Worm (Caenorhabditis elegans) whole organism, young adult: ENCODE data around the gene sra-37.

Source experiments
- F22D6.2 ChIP-seq: sonication (generic microtip); optimal IDR thresholded peaks from 2 replicates; lab custom pipeline; 2016; ENCODE audit warnings: mild to moderate bottlenecking, missing genetic modification characterization, missing compliant biosample characterization
- F33H1.4 ChIP-seq: fragments of 200-800 bp; sonication (Bioruptor generic); IDR thresholded peaks from 2 replicates; pipeline ENCODE4 v1.3.6; 2022; ENCODE audit warnings: missing genetic modification reagents, missing genetic modification characterization, missing compliant biosample characterization
- F39B2.1 ChIP-seq: fragments of 200-800 bp; sonication (Bioruptor generic); IDR thresholded peaks from 2 replicates; pipeline ENCODE4 v1.3.6; 2022; ENCODE audit warnings: missing genetic modification reagents, missing genetic modification characterization, missing compliant biosample characterization
- F55B11.4 ChIP-seq: sonication (generic microtip); optimal IDR thresholded peaks from 2 replicates; lab custom pipeline; 2016; ENCODE audit warnings: missing compliant biosample characterization, missing genetic modification characterization, borderline replicate concordance; ENCODE audit not compliant: insufficient read depth
- Y56A3A.18 ChIP-seq: fragments of 200-800 bp; sonication (Bioruptor generic); IDR thresholded peaks from 2 replicates; pipeline ENCODE4 v1.3.6; 2022; ENCODE audit warnings: missing genetic modification reagents, missing genetic modification characterization, missing compliant biosample characterization
- Y67H2A.10 ChIP-seq: fragments of 200-800 bp; sonication (Bioruptor generic); conservative IDR thresholded peaks from 2 replicates; pipeline ENCODE4 v1.3.6; 2022; ENCODE audit warnings: missing genetic modification reagents, missing genetic modification characterization, missing compliant biosample characterization
- ama-1 ChIP-seq, 3 experiments: fragments of 150-350 bp in 1 of 3; sonication (generic microtip) in 2 of 3; optimal IDR thresholded peaks; 2 replicates each; lab custom pipeline; 2014 to 2018; ENCODE audit warnings: missing biosample characterization in 2 of 3, missing genetic modification characterization in 2 of 3, missing genetic modification reagents in 2 of 3
- aptf-3 ChIP-seq: fragments of 200-800 bp; sonication (Bioruptor generic); IDR thresholded peaks from 2 replicates; pipeline ENCODE4 v1.3.6; 2022; ENCODE audit warnings: missing genetic modification characterization, missing compliant biosample characterization
- atf-7 ChIP-seq: sonication (generic microtip); optimal IDR thresholded peaks from 2 replicates; lab custom pipeline; 2017; ENCODE audit warnings: mild to moderate bottlenecking, missing genetic modification characterization, missing compliant biosample characterization
- athp-1 ChIP-seq: sonication (generic microtip); optimal IDR thresholded peaks from 2 replicates; lab custom pipeline; 2017; ENCODE audit warnings: mild to moderate bottlenecking, missing genetic modification characterization, missing compliant biosample characterization
- attf-3 ChIP-seq: fragments of 200-800 bp; sonication (Bioruptor generic); conservative IDR thresholded peaks from 2 replicates; pipeline ENCODE4 v1.3.6; 2022; ENCODE audit warnings: missing genetic modification reagents, missing genetic modification characterization, missing compliant biosample characterization
- attf-5 ChIP-seq: fragments of 200-800 bp; sonication (Bioruptor generic); optimal IDR thresholded peaks from 2 replicates; lab custom pipeline; 2018; ENCODE audit warnings: mild to moderate bottlenecking, missing genetic modification characterization, missing compliant biosample characterization
- attf-6 ChIP-seq: fragments of 200-800 bp; sonication (Bioruptor generic); IDR thresholded peaks from 2 replicates; pipeline ENCODE4 v1.3.6; 2022; ENCODE audit warnings: missing genetic modification reagents, missing genetic modification characterization, missing compliant biosample characterization
- bed-2 ChIP-seq: fragments of 200-800 bp; sonication (Bioruptor generic); IDR thresholded peaks from 2 replicates; pipeline ENCODE4 v1.3.6; 2022; ENCODE audit warnings: missing genetic modification reagents, missing genetic modification characterization, missing compliant biosample characterization
- ccch-3 ChIP-seq: fragments of 200-800 bp; sonication (Bioruptor generic); optimal IDR thresholded peaks from 2 replicates; lab custom pipeline; 2018; ENCODE audit warnings: mild to moderate bottlenecking, missing genetic modification characterization, missing compliant biosample characterization
- cebp-1 ChIP-seq, 2 experiments: fragments of 200-800 bp in 1 of 2; sonication (Bioruptor generic) in 1 of 2; sonication (generic microtip) in 1 of 2; IDR thresholded peaks in 1 of 2; optimal IDR thresholded peaks in 1 of 2; 2 replicates each; pipeline versions ENCODE4 v1.3.6 to Lab custom; 2017 to 2022; ENCODE audit warnings: missing compliant biosample characterization in 2 of 2, missing genetic modification characterization in 2 of 2, mild to moderate bottlenecking in 1 of 2, missing genetic modification reagents in 1 of 2, moderate library complexity in 1 of 2
- ceh-100 ChIP-seq: fragments of 200-800 bp; sonication (Bioruptor generic); IDR thresholded peaks from 2 replicates; pipeline ENCODE4 v1.3.6; 2022; ENCODE audit warnings: missing genetic modification reagents, missing genetic modification characterization, missing compliant biosample characterization
- die-1 ChIP-seq: sonication (generic microtip); optimal IDR thresholded peaks from 2 replicates; lab custom pipeline; 2016; ENCODE audit warnings: missing genotype, mild to moderate bottlenecking, missing genetic modification characterization, missing compliant biosample characterization
- dpl-1 ChIP-seq: fragments of 150-350 bp; optimal IDR thresholded peaks from 2 replicates; lab custom pipeline; 2014; ENCODE audit warnings: missing biosample characterization, missing genetic modification reagents, missing genetic modification characterization
- efl-1 ChIP-seq: fragments of 150-350 bp; optimal IDR thresholded peaks from 2 replicates; lab custom pipeline; 2014; ENCODE audit warnings: missing biosample characterization, missing genetic modification reagents, missing genetic modification characterization
- egl-44 ChIP-seq: fragments of 200-800 bp; sonication (Bioruptor generic); IDR thresholded peaks from 2 replicates; pipeline ENCODE4 v1.3.6; 2022; ENCODE audit warnings: missing genetic modification reagents, missing genetic modification characterization, missing compliant biosample characterization
- hmg-1.2 ChIP-seq: fragments of 200-800 bp; sonication (Bioruptor generic); IDR thresholded peaks from 2 replicates; pipeline ENCODE4 v1.3.6; 2022; ENCODE audit warnings: missing genetic modification reagents, missing genetic modification characterization, missing compliant biosample characterization
- lag-1 ChIP-seq: fragments of 200-800 bp; sonication (Bioruptor generic); IDR thresholded peaks from 2 replicates; pipeline ENCODE4 v1.3.6; 2022; ENCODE audit warnings: missing genetic modification reagents, missing genetic modification characterization, missing compliant biosample characterization
- lin-54 ChIP-seq: fragments of 200-800 bp; sonication (Bioruptor generic); optimal IDR thresholded peaks from 2 replicates; lab custom pipeline; 2018; ENCODE audit warnings: mild to moderate bottlenecking, missing genetic modification characterization, missing compliant biosample characterization
- lsl-1 ChIP-seq: fragments of 200-800 bp; sonication (Bioruptor generic); optimal IDR thresholded peaks from 2 replicates; lab custom pipeline; 2018; ENCODE audit warnings: mild to moderate bottlenecking, missing genetic modification characterization, moderate library complexity, missing compliant biosample characterization
- madf-3 ChIP-seq: fragments of 200-800 bp; sonication (Bioruptor generic); IDR thresholded peaks from 2 replicates; pipeline ENCODE4 v1.3.6; 2022; ENCODE audit warnings: missing genetic modification reagents, missing genetic modification characterization, missing compliant biosample characterization
- madf-8 ChIP-seq: fragments of 200-800 bp; sonication (Bioruptor generic); conservative IDR thresholded peaks from 2 replicates; pipeline ENCODE4 v1.3.6; 2022; ENCODE audit warnings: missing genetic modification reagents, missing genetic modification characterization, missing compliant biosample characterization
- mes-4 ChIP-seq: sonication (generic microtip); optimal IDR thresholded peaks from 2 replicates; lab custom pipeline; 2016; ENCODE audit warnings: missing genotype, missing genetic modification characterization, missing compliant biosample characterization
- mxl-1 ChIP-seq: sonication (generic microtip); optimal IDR thresholded peaks from 2 replicates; lab custom pipeline; 2016; ENCODE audit warnings: missing genetic modification characterization, missing compliant biosample characterization
- nfya-2 ChIP-seq: fragments of 200-800 bp; sonication (Bioruptor generic); IDR thresholded peaks from 2 replicates; pipeline ENCODE4 v1.3.6; 2022; ENCODE audit warnings: missing genetic modification reagents, missing genetic modification characterization, missing compliant biosample characterization
- pbrm-1 ChIP-seq: fragments of 200-800 bp; sonication (Bioruptor generic); IDR thresholded peaks from 2 replicates; pipeline ENCODE4 v1.3.6; 2022; ENCODE audit warnings: missing genetic modification reagents, missing genetic modification characterization, missing compliant biosample characterization
- rcor-1 ChIP-seq: fragments of 200-800 bp; sonication (Bioruptor generic); IDR thresholded peaks from 2 replicates; pipeline ENCODE4 v1.3.6; 2022; ENCODE audit warnings: missing genetic modification reagents, missing genetic modification characterization, missing compliant biosample characterization
- rec-8 ChIP-seq, 2 experiments: sonication (generic microtip); optimal IDR thresholded peaks; 2 replicates each; lab custom pipeline; 2016; ENCODE audit warnings: mild to moderate bottlenecking in 2 of 2, missing genetic modification characterization in 2 of 2, missing genetic modification reagents in 2 of 2, missing genotype in 2 of 2, missing biosample characterization in 1 of 2, missing compliant biosample characterization in 1 of 2, moderate library complexity in 1 of 2
- repo-1 ChIP-seq: sonication (generic microtip); optimal IDR thresholded peaks from 2 replicates; lab custom pipeline; 2017; ENCODE audit warnings: mild to moderate bottlenecking, missing genetic modification characterization, missing compliant biosample characterization
- sdz-38 ChIP-seq: sonication (generic microtip); optimal IDR thresholded peaks from 2 replicates; lab custom pipeline; 2016; ENCODE audit warnings: missing genotype, missing genetic modification characterization, missing compliant biosample characterization
- snpc-3.4 ChIP-seq: sonication (generic microtip); optimal IDR thresholded peaks from 2 replicates; lab custom pipeline; 2017; ENCODE audit warnings: missing genetic modification characterization, mild to moderate bottlenecking, missing compliant biosample characterization, antibody characterized with exemption, moderate library complexity, missing genotype, missing genetic modification reagents
- snpc-4 ChIP-seq, 5 experiments: fragments of 150-350 bp in 1 of 5; sonication (generic microtip) in 4 of 5; optimal IDR thresholded peaks; 2 replicates each; lab custom pipeline; 2014 to 2018; ENCODE audit warnings: missing genetic modification characterization in 5 of 5, missing biosample characterization in 3 of 5, antibody characterized with exemption in 2 of 5, mild to moderate bottlenecking in 2 of 5, missing compliant biosample characterization in 2 of 5, missing genotype in 2 of 5, moderate library complexity in 2 of 5, missing genetic modification reagents in 1 of 5
- sptf-2 ChIP-seq: fragments of 200-800 bp; sonication (Bioruptor generic); optimal IDR thresholded peaks from 2 replicates; lab custom pipeline; 2018; ENCODE audit warnings: mild to moderate bottlenecking, missing genetic modification characterization, missing compliant biosample characterization
- unc-62 ChIP-seq: fragments of 150-350 bp; optimal IDR thresholded peaks from 2 replicates; lab custom pipeline; 2014; ENCODE audit warnings: missing biosample characterization, missing genetic modification reagents, missing genetic modification characterization
- zim-3 ChIP-seq: sonication (generic microtip); optimal IDR thresholded peaks from 2 replicates; lab custom pipeline; 2017; ENCODE audit warnings: mild to moderate bottlenecking, missing genetic modification characterization, moderate library complexity, missing compliant biosample characterization

The sra-37 gene

DNA sequence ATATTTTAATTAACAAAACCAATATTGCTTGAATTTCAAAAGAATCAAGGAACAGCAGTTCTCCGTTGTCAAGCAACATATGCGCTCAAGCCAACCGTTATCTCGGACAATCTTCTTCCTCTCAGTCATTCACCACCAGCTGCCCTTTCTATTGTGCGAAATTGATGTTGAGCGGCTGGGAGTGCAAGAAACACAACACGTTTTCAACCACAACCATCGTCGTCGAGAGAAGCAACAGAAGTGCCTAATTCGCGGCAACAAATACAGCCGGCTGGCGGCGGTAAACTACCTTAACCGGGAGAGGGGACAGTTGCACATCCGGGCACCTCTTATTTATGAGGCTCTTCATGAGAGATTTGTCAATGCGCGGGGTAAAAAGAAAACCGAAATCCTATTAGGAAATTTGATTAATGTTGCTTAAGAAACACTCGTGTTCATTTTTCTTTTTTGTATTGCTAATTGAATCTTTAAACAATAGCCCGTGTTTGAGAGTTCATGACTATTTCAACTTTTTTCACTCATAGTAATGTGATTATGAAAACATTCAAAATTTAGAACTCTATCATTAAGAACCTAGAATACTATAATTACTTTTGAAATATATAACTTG lies 11.3 kb downstream of the sra-37 start:
- no peak for TF ChIP-seq ccch-3 (GFP tag; lab: Kevin White, UChicago)
- no peak for TF ChIP-seq hmg-1.2 (GFP tag; lab: Robert Waterston, UW)
- no peak for TF ChIP-seq attf-6 (GFP tag; lab: Robert Waterston, UW)
- no peak for TF ChIP-seq unc-62 (GFP tag; lab: Kevin White, UChicago)
- no peak for TF ChIP-seq repo-1
- TF ChIP-seq attf-3 (GFP tag; lab: Robert Waterston, UW), result no peak
- no peak for TF ChIP-seq madf-3 (GFP tag; lab: Robert Waterston, UW)
- TF ChIP-seq aptf-3 (GFP tag; lab: Robert Waterston, UW), result no peak
- TF ChIP-seq mes-4, result no peak
- TF ChIP-seq attf-5, result no peak

DNA sequence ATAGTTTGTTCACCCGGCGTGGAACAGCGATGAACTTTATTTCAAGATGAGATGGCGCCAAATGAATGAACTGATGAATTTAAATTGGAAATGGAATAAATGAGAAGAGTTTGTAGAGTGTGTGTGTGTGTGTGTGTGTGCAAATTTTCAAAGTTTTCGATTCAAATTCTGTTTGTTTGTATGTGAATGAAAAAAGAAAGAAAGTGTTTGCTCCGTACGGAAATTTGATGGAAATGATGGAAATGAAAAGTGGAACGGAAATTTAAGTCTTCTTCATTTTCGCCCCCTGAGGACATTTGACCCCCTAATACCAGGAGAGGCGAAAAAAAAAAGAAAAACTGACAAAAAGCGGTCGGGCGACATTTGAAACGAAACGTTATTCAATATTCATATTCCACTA lies 15.1 kb downstream of the sra-37 start:
- TF ChIP-seq egl-44, result no peak
- no peak for TF ChIP-seq atf-7 (tag; lab: Kevin White, UChicago)
- no peak for TF ChIP-seq die-1 (tag; lab: Kevin White, UChicago)
- no peak for TF ChIP-seq F22D6.2
- TF ChIP-seq zim-3 (tag; lab: Kevin White, UChicago), result no peak
- TF ChIP-seq snpc-3.4 (tag; lab: Kevin White, UChicago), result no peak
- TF ChIP-seq dpl-1 (GFP tag; lab: Kevin White, UChicago), result no peak
- no peak for TF ChIP-seq rcor-1 (GFP tag; lab: Robert Waterston, UW)
- no peak for TF ChIP-seq mxl-1
- no peak for TF ChIP-seq ama-1 (optimal IDR thresholded peaks at IDR 0.05; lab: Kevin White, UChicago)
- TF ChIP-seq ama-1 (GFP tag; optimal IDR thresholded peaks at IDR 0.05; lab: Kevin White, UChicago), result no peak
- no peak for TF ChIP-seq attf-6 (GFP tag; lab: Robert Waterston, UW)

DNA sequence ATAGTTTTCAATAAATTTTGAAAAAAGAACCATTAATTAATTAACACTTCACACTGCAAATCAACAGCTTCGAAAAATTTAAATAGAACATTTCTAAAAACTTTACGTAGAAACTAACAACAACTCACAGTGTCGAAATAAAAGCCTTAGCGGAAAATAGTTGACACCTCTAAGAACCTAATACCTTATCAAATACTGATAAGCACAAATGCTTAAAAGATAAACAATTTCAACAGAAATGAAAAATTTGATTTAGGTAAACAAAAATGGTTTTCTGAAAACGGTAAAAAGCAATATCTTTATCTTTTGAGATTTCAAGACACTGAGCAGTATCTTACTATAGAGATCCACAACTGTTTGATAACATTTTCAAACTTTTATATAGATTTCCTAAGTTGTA lies 16.3 kb downstream of the sra-37 start:
- TF ChIP-seq cebp-1 (GFP tag; IDR thresholded peaks at IDR 0.05; lab: Robert Waterston, UW), result no peak
- TF ChIP-seq cebp-1 (tag; optimal IDR thresholded peaks at IDR 0.05; lab: Kevin White, UChicago), result no peak
- TF ChIP-seq pbrm-1, result no peak
- no peak for TF ChIP-seq F33H1.4
- no peak for TF ChIP-seq lag-1 (GFP tag; lab: Robert Waterston, UW)

DNA sequence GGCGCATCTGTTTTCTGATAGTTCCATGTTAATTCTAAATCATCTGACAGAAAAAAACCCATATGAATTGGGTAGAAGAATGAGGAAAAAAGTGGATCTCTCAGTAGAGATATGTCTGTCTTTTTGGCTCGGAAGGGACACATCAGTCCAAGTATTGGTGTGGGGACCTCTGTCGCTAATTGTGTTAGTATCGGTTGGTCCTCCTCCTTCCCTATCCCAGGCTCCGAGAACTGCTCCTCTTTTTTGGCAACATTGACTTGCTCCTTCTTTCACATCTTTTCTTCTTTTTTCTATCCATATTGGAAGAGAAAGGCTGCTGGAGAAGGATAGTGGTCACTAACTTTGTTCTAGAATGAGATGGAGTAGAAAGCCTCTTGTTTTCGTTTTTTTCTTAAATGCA lies 17.2 kb downstream of the sra-37 start:
- TF ChIP-seq Y67H2A.10 (GFP tag; lab: Robert Waterston, UW) (no peak), athp-1 (tag; lab: Kevin White, UChicago) (no peak), lin-54 (no peak), F55B11.4 (tag; lab: Kevin White, UChicago) (no peak), attf-6 (GFP tag; lab: Robert Waterston, UW) (no peak), lsl-1 (no peak), snpc-4 (GFP tag; optimal IDR thresholded peaks at IDR 0.05; lab: Kevin White, UChicago) (no peak), snpc-4 (tag; optimal IDR thresholded peaks at IDR 0.05; lab: Kevin White, UChicago) (no peak), egl-44 (no peak), sptf-2 (GFP tag; lab: Kevin White, UChicago) (no peak), cebp-1 (GFP tag; IDR thresholded peaks at IDR 0.05; lab: Robert Waterston, UW) (no peak), cebp-1 (tag; optimal IDR thresholded peaks at IDR 0.05; lab: Kevin White, UChicago) (no peak), efl-1 (GFP tag; lab: Kevin White, UChicago) (no peak), F39B2.1 (GFP tag; lab: Robert Waterston, UW) (no peak), nfya-2 (GFP tag; lab: Robert Waterston, UW) (no peak), rec-8 (tag; optimal IDR thresholded peaks at IDR 0.05; lab: Kevin White, UChicago) (no peak), sdz-38 (no peak), madf-8 (GFP tag; lab: Robert Waterston, UW) (no peak), Y56A3A.18 (no peak), bed-2 (no peak), ceh-100 (GFP tag; lab: Robert Waterston, UW) (no peak)
- TF ChIP-seq, all 124 proteins: peak for 0
